Worm (Caenorhabditis elegans) whole organism, L4 larva: Measurements from ENCODE around the gene F14E5.8.

Source experiments
- F10B5.3 ChIP-seq: sonication (generic microtip); optimal IDR thresholded peaks from 2 replicates; lab custom pipeline; 2016; ENCODE audit warnings: mild to moderate bottlenecking, missing genetic modification characterization, missing compliant biosample characterization
- F49E8.2 ChIP-seq: sonication (generic microtip); optimal IDR thresholded peaks from 2 replicates; lab custom pipeline; 2016; ENCODE audit warnings: missing compliant biosample characterization, mild to moderate bottlenecking, missing genetic modification characterization, borderline replicate concordance
- T20F7.1 ChIP-seq: fragments of 200-800 bp; sonication (Bioruptor generic); optimal IDR thresholded peaks from 2 replicates; lab custom pipeline; 2018; ENCODE audit warnings: mild to moderate bottlenecking, missing genetic modification characterization, missing compliant biosample characterization
- aha-1 ChIP-seq: fragments of 150-350 bp; peaks from one replicate; lab custom pipeline; 2014; ENCODE audit warnings: missing biosample characterization, missing genetic modification characterization
- aly-2 ChIP-seq: sonication (generic microtip); optimal IDR thresholded peaks from 2 replicates; lab custom pipeline; 2018; ENCODE audit warnings: missing biosample characterization, missing genetic modification characterization
- arid-1 ChIP-seq: fragments of 200-800 bp; sonication (Bioruptor generic); conservative IDR thresholded peaks from 2 replicates; pipeline ENCODE4 v1.3.6; 2022; ENCODE audit warnings: missing genetic modification reagents, missing genetic modification characterization, missing compliant biosample characterization
- attf-4 ChIP-seq: sonication (generic microtip); optimal IDR thresholded peaks from 3 replicates; lab custom pipeline; 2017; ENCODE audit warnings: missing biosample characterization, missing genetic modification characterization
- ceh-28 ChIP-seq: fragments of 150-350 bp; optimal IDR thresholded peaks from 2 replicates; lab custom pipeline; 2014; ENCODE audit warnings: missing biosample characterization, missing genetic modification reagents, missing genetic modification characterization
- ces-1 ChIP-seq: fragments of 150-350 bp; sonication (generic microtip); optimal IDR thresholded peaks from 4 replicates; lab custom pipeline; 2014; ENCODE audit warnings: missing biosample characterization, missing genetic modification reagents, missing genetic modification characterization
- ctbp-1 ChIP-seq: fragments of 200-800 bp; sonication (Bioruptor generic); IDR thresholded peaks from 2 replicates; pipeline ENCODE4 v1.3.6; 2022; ENCODE audit warnings: missing genetic modification reagents, missing genetic modification characterization, missing compliant biosample characterization
- daf-16 ChIP-seq, 3 experiments: sonication (generic microtip); optimal IDR thresholded peaks; 2 replicates each; lab custom pipeline; 2016 to 2017; ENCODE audit warnings: missing genetic modification characterization in 3 of 3, missing genetic modification reagents in 3 of 3, mild to moderate bottlenecking in 2 of 3, missing compliant biosample characterization in 2 of 3, missing biosample characterization in 1 of 3, moderate library complexity in 1 of 3
- dpl-1 ChIP-seq: fragments of 150-350 bp; optimal IDR thresholded peaks from 2 replicates; lab custom pipeline; 2014; ENCODE audit warnings: missing biosample characterization, missing genetic modification reagents, missing genetic modification characterization
- duxl-1 ChIP-seq: sonication (generic microtip); optimal IDR thresholded peaks from 2 replicates; lab custom pipeline; 2016; ENCODE audit warnings: mild to moderate bottlenecking, missing genetic modification characterization, moderate library complexity, missing compliant biosample characterization; ENCODE audit not compliant: poor library complexity
- dve-1 ChIP-seq: sonication (generic microtip); optimal IDR thresholded peaks from 2 replicates; lab custom pipeline; 2017; ENCODE audit warnings: antibody characterized with exemption, mild to moderate bottlenecking, missing genetic modification characterization, missing compliant biosample characterization; ENCODE audit not compliant: insufficient read depth
- fkh-10 ChIP-seq: fragments of 150-350 bp; optimal IDR thresholded peaks from 2 replicates; lab custom pipeline; 2014; ENCODE audit warnings: missing biosample characterization, missing genetic modification reagents, missing genetic modification characterization
- gei-8 ChIP-seq: fragments of 200-800 bp; sonication (Bioruptor generic); optimal IDR thresholded peaks from 2 replicates; lab custom pipeline; 2018; ENCODE audit warnings: mild to moderate bottlenecking, missing genetic modification characterization, missing compliant biosample characterization
- hmg-1.1 ChIP-seq: fragments of 200-800 bp; sonication (Bioruptor generic); IDR thresholded peaks from 2 replicates; pipeline ENCODE4 v1.3.6; 2022; ENCODE audit warnings: missing genetic modification reagents, missing genetic modification characterization, missing compliant biosample characterization
- lim-7 ChIP-seq: fragments of 200-800 bp; sonication (Bioruptor generic); IDR thresholded peaks from 2 replicates; pipeline ENCODE4 v1.3.6; 2022; ENCODE audit warnings: missing genetic modification characterization, missing compliant biosample characterization
- lin-15B ChIP-seq: fragments of 150-350 bp; sonication (generic microtip); optimal IDR thresholded peaks from 3 replicates; lab custom pipeline; 2014; ENCODE audit warnings: missing biosample characterization, missing genetic modification characterization
- lin-39 ChIP-seq: fragments of 150-350 bp; optimal IDR thresholded peaks from 2 replicates; lab custom pipeline; 2014; ENCODE audit warnings: missing biosample characterization, missing genetic modification reagents, missing genetic modification characterization
- lsy-2 ChIP-seq, 2 experiments: fragments of 150-350 bp in 1 of 2; sonication (generic microtip) in 1 of 2; optimal IDR thresholded peaks; 2 replicates each; lab custom pipeline; 2014 to 2017; ENCODE audit warnings: missing biosample characterization in 2 of 2, missing genetic modification characterization in 2 of 2
- madf-9 ChIP-seq: fragments of 200-800 bp; sonication (Bioruptor generic); conservative IDR thresholded peaks from 2 replicates; pipeline ENCODE4 v1.3.6; 2022; ENCODE audit warnings: missing genetic modification reagents, missing genetic modification characterization, missing compliant biosample characterization
- mdt-29 ChIP-seq: fragments of 200-800 bp; sonication (Bioruptor generic); IDR thresholded peaks from 2 replicates; pipeline ENCODE4 v1.3.6; 2022; ENCODE audit warnings: missing genetic modification reagents, missing genetic modification characterization, missing compliant biosample characterization
- mep-1 ChIP-seq: fragments of 150-350 bp; sonication (generic microtip); optimal IDR thresholded peaks from 3 replicates; lab custom pipeline; 2014; ENCODE audit warnings: missing biosample characterization, missing genetic modification characterization
- mxl-3 ChIP-seq: fragments of 200-800 bp; sonication (Bioruptor generic); optimal IDR thresholded peaks from 2 replicates; lab custom pipeline; 2018; ENCODE audit warnings: mild to moderate bottlenecking, missing genetic modification characterization, missing compliant biosample characterization
- nhr-102 ChIP-seq: sonication (generic microtip); optimal IDR thresholded peaks from 2 replicates; lab custom pipeline; 2016; ENCODE audit warnings: mild to moderate bottlenecking, missing genetic modification characterization, moderate library complexity, missing compliant biosample characterization
- nhr-11 ChIP-seq: fragments of 150-350 bp; optimal IDR thresholded peaks from 2 replicates; lab custom pipeline; 2014; ENCODE audit warnings: missing biosample characterization, missing genetic modification characterization
- nhr-25 ChIP-seq: sonication (generic microtip); optimal IDR thresholded peaks from 2 replicates; lab custom pipeline; 2017; ENCODE audit warnings: missing genetic modification characterization, mild to moderate bottlenecking, missing compliant biosample characterization, antibody characterized with exemption, moderate library complexity, borderline replicate concordance; ENCODE audit not compliant: insufficient read depth
- nhr-28 ChIP-seq: fragments of 150-350 bp; optimal IDR thresholded peaks from 2 replicates; lab custom pipeline; 2014; ENCODE audit warnings: missing biosample characterization, missing genetic modification characterization
- nhr-76 ChIP-seq: fragments of 150-350 bp; optimal IDR thresholded peaks from 2 replicates; lab custom pipeline; 2014; ENCODE audit warnings: missing biosample characterization, missing genetic modification characterization
- pha-4 ChIP-seq, 2 experiments: fragments of 150-350 bp in 1 of 2; fragments of 200-800 bp in 1 of 2; sonication (Bioruptor generic) in 1 of 2; IDR thresholded peaks in 1 of 2; optimal IDR thresholded peaks in 1 of 2; 2 replicates each; pipeline versions ENCODE4 v1.3.6 to Lab custom; 2014 to 2022; ENCODE audit warnings: missing genetic modification characterization in 2 of 2, missing genetic modification reagents in 2 of 2, missing biosample characterization in 1 of 2, missing compliant biosample characterization in 1 of 2
- sdz-12 ChIP-seq: fragments of 200-800 bp; sonication (Bioruptor generic); optimal IDR thresholded peaks from 2 replicates; lab custom pipeline; 2018; ENCODE audit warnings: mild to moderate bottlenecking, missing genetic modification characterization, missing compliant biosample characterization
- skn-1 ChIP-seq: fragments of 150-350 bp; optimal IDR thresholded peaks from 2 replicates; lab custom pipeline; 2014; ENCODE audit warnings: missing biosample characterization, missing genetic modification characterization
- spr-1 ChIP-seq: sonication (generic microtip); optimal IDR thresholded peaks from 2 replicates; lab custom pipeline; 2016; ENCODE audit warnings: mild to moderate bottlenecking, missing genetic modification characterization, missing compliant biosample characterization
- unc-130 ChIP-seq: sonication (generic microtip); optimal IDR thresholded peaks from 2 replicates; lab custom pipeline; 2016; ENCODE audit warnings: missing genetic modification reagents, missing genetic modification characterization, missing compliant biosample characterization
- unc-62 ChIP-seq, 3 experiments: fragments of 150-350 bp in 1 of 3; sonication (generic microtip); optimal IDR thresholded peaks in 2 of 3; peaks in 1 of 3; 1 replicate in 1 of 3; 2 replicates in 2 of 3; lab custom pipeline; 2014 to 2017; ENCODE audit warnings: missing biosample characterization in 3 of 3, missing genetic modification characterization in 3 of 3, missing genetic modification reagents in 3 of 3, missing genotype in 1 of 3
- ztf-7 ChIP-seq: fragments of 150-350 bp; optimal IDR thresholded peaks from 2 replicates; lab custom pipeline; 2014; ENCODE audit warnings: missing biosample characterization, missing genetic modification characterization

Gene F14E5.8

DNA sequence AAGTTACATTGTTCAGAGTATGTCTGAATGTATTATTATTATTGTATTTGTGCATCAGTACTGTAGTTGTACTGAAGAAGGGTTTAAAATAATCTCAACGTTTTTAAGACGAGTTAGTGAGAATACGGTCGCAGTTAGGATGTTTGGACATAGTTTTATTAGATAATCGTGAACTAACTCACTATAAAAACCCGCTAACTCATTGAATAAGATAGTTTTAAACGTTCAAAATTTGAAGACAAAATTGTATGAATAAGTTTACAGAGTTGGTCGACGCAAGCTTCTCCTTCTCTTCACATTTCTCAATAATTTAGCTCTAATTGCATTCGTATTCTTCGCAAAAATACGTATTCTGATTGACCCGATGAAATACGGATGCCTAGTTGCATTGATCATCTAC lies 883 bp upstream of the F14E5.8 start:
- TF ChIP-seq fkh-10 (GFP tag; lab: Kevin White, UChicago) (no peak), mep-1 (tag; lab: Kevin White, UChicago) (peak; percentile 19), spr-1 (no peak)

- TF ChIP-seq ztf-7 (peak; percentile 82), mep-1 (tag; lab: Kevin White, UChicago) (peak; percentile 39), skn-1 (tag; lab: Kevin White, UChicago) (no peak)
Measured at ce11 chrII:8420775-8421388, 984 bp downstream of the F14E5.8 start.

ce11 chrII:8428758-8428946 lies 8.8 kb downstream of the F14E5.8 start, which contains the start of gene F14E5.2:
TSS of gene F14E5.2 (minus strand) at chrII:8428858.
- TF ChIP-seq pha-4 (GFP tag; IDR thresholded peaks at IDR 0.05; lab: Robert Waterston, UW) (no peak), pha-4 (tag; optimal IDR thresholded peaks at IDR 0.05; lab: Kevin White, UChicago) (no peak), ceh-28 (tag; lab: Kevin White, UChicago) (no peak), hmg-1.1 (no peak), aly-2 (tag; lab: Kevin White, UChicago) (no peak), unc-62 (GFP tag; optimal IDR thresholded peaks at IDR 0.05 in 1 of 2; lab: Kevin White, UChicago) (no peak), unc-62 (tag; optimal IDR thresholded peaks at IDR 0.05; lab: Kevin White, UChicago) (no peak), nhr-102 (no peak), F10B5.3 (tag; lab: Kevin White, UChicago) (no peak), lin-39 (tag; lab: Kevin White, UChicago) (no peak), sdz-12 (GFP tag; lab: Kevin White, UChicago) (no peak)
- TF ChIP-seq, all 104 proteins: peak for 0

- TF ChIP-seq attf-4 (tag; lab: Kevin White, UChicago) (no peak), unc-130 (peak; percentile 14), lim-7 (GFP tag; lab: Robert Waterston, UW) (no peak), duxl-1 (tag; lab: Kevin White, UChicago) (no peak), ces-1 (GFP tag; lab: Kevin White, UChicago) (no peak), nhr-11 (no peak), lsy-2 (tag; optimal IDR thresholded peaks at IDR 0.05; lab: Kevin White, UChicago) (peak in 1 of 2 experiments; percentile 43), daf-16 (GFP tag; optimal IDR thresholded peaks at IDR 0.05; lab: Kevin White, UChicago) (no peak), daf-16 (tag; optimal IDR thresholded peaks at IDR 0.05; lab: Kevin White, UChicago) (peak; percentile 8), ztf-7 (no peak), ceh-28 (tag; lab: Kevin White, UChicago) (no peak), hmg-1.1 (peak; percentile 36; the same call in 1 of the 2 replicates), T20F7.1 (no peak), F10B5.3 (tag; lab: Kevin White, UChicago) (no peak), madf-9 (GFP tag; lab: Robert Waterston, UW) (no peak), nhr-76 (tag; lab: Kevin White, UChicago) (no peak), nhr-25 (tag; lab: Kevin White, UChicago) (no peak), dpl-1 (GFP tag; lab: Kevin White, UChicago) (peak; percentile 24), dve-1 (tag; lab: Kevin White, UChicago) (no peak), ctbp-1 (GFP tag; lab: Robert Waterston, UW) (no peak), mdt-29 (GFP tag; lab: Robert Waterston, UW) (no peak), lin-15B (no peak), F49E8.2 (tag; lab: Kevin White, UChicago) (peak; percentile 52), gei-8 (GFP tag; lab: Kevin White, UChicago) (no peak), nhr-28 (tag; lab: Kevin White, UChicago) (peak; percentile 19), aha-1 (tag; lab: Kevin White, UChicago) (peak; percentile 76), mxl-3 (GFP tag; lab: Kevin White, UChicago) (peak; percentile 7), arid-1 (GFP tag; lab: Robert Waterston, UW) (no peak)
Measured at ce11 chrII:8428947-8429919, 9.3 kb downstream of the F14E5.8 start.
